Worm (Caenorhabditis elegans): ENCODE results near the gene tgt-2.

tgt-2 gene

DNA sequence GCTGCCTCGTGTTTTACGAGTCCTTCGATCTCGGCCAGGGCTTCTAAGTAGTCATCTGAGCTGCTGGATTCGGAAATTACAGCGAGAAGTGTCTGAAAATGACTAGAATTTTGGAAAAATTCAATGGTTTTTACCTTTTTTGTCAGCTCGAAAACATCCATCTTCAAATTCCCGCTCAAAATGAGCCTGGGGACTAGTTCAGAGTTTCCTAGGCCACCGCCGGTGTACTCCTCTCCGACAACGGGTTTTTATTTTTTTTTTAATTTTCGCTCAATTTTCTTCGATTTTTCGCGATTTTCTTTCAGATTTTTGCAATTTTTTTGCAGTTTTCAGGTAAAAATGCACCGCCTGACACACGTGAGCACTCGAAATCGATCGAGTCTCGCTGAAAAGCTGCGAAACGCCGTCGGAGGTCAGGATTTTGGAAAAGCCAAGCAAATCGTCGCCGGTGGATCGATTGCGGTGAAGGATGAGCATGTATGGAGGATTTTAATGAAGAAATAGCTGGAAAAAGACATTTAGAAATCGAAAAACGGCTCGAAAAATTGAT lies 17.1 kb upstream of the tgt-2 start, which contains the start of the genes mrps-35 and sws-1:
TSS of gene mrps-35 (plus strand) at position 327 of the 550 bp plus-strand sequence.
TSS of gene sws-1 (minus strand) at position 500 of the 550 bp plus-strand sequence.
- TF ChIP-seq ref-1 (GFP tag; conservative IDR thresholded peaks at IDR 0.05) (no peak), cog-1 (tag; optimal IDR thresholded peaks at IDR 0.05) (no peak), flt-1 (GFP tag; IDR thresholded peaks at IDR 0.05) (peak; percentile 57; the same call in 1 of the 2 replicates), T22C8.4 (GFP tag; IDR thresholded peaks at IDR 0.05) (peak; percentile 30; the same call in 1 of the 2 replicates), klf-2 (GFP tag; conservative IDR thresholded peaks at IDR 0.05) (0 out of 2 replicates have a peak, but pooled peaks have one; percentile 49), ztf-29 (GFP tag; IDR thresholded peaks at IDR 0.05) (0 out of 2 replicates have a peak, but pooled peaks have one; percentile 24), ztf-23 (GFP tag; IDR thresholded peaks at IDR 0.05) (0 out of 2 replicates have a peak, but pooled peaks have one; percentile 34)

- TF ChIP-seq ztf-23 (GFP tag; IDR thresholded peaks at IDR 0.05) = no peak
- TF ChIP-seq klf-2 (GFP tag; conservative IDR thresholded peaks at IDR 0.05) = no peak
- no peak for TF ChIP-seq ref-1 (GFP tag; conservative IDR thresholded peaks at IDR 0.05)
- TF ChIP-seq flt-1 (GFP tag; IDR thresholded peaks at IDR 0.05) = no peak
- TF ChIP-seq ztf-29 (GFP tag; IDR thresholded peaks at IDR 0.05) = no peak
- no peak for TF ChIP-seq cog-1 (tag; optimal IDR thresholded peaks at IDR 0.05)
- TF ChIP-seq T22C8.4 (GFP tag; IDR thresholded peaks at IDR 0.05) = no peak
- TF ChIP-seq med-1 (GFP tag; optimal IDR thresholded peaks at IDR 0.05; ENCODE audit: insufficient read depth) = no peak
- no peak for TF ChIP-seq tab-1 (GFP tag; IDR thresholded peaks at IDR 0.05)
These were observed 16.4 kb upstream of the tgt-2 start for ce11 chrV:18981736-18982135.

DNA sequence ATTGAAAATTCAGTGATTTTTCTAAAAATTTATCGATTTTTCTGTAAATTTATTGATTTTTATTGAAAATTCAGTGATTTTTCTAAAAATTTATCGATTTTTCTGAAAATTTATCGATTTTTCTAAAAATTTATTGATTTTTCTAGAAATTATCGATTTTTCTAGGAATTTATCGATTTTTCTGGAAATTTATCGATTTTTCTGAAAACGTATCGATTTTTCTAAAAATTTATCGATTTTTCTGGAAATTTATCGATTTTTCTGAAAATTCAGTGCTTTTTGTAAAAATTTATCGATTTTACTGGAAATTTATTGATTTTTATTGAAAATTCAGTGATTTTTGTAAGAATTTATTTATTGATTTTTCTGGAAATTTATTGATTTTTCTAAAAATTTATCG lies 13.5 kb upstream of the tgt-2 start:
- TF ChIP-seq T22C8.4 (GFP tag; IDR thresholded peaks at IDR 0.05) = peak; percentile 19

DNA sequence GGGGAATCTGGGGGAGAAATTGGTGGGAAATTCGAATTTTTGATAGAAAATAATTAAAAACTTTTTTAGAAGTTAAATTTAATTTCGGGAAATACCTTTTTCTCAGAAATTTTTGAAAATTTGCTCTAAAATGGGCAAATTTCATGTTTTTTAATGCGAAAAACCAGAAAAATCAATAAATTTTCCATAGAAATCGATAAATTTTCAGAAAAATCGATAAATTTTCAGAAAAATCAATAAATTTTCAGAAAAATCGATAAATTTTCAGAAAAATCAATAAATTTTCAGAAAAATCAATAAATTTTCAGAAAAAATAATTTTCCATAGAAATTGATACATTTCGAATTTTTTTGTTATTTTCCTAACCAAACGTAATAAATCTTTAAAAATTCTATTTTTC lies 12.0 kb upstream of the tgt-2 start:
- TF ChIP-seq tab-1 (GFP tag; IDR thresholded peaks at IDR 0.05) (no peak), T22C8.4 (GFP tag; IDR thresholded peaks at IDR 0.05) (peak; percentile 75)

DNA sequence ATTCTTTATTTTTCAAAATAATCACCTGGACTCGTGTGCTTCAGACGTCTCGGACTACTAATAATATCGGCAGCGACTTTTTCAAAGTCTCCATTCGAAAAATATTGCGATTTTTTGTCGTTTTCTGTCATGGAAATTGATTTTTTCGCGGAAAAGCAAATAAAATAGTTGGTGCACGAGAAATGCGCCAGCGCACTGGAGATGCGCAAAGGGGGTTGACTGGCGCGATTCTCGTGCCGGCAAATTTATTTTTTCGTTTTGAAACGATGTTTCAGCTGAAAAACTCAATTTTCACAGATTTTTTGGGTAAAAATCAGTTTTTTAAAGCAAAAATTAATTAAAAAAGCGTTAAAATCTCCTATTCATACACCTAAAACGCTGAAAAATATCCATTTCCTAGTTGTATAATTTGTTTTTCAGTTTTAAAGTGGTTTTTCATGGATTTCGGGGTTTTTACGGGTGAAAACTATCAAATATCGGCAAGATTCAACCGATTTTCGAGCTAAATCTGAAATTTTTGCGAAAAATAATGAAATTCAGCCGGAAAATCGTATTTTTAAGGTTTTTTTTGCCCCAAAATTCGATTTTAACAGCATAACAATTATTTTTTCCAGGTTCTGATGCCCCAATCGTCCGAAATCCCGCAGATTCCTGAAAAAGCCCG lies 7.8 kb upstream of the tgt-2 start, which contains the start of the genes reps-1 and Y39B6A.37:
TSS of gene reps-1 (minus strand) at position 263 of the 664 bp plus-strand sequence.
TSS of gene Y39B6A.37 (plus strand) at position 614 of the 664 bp plus-strand sequence.
- no peak for TF ChIP-seq cog-1 (tag; optimal IDR thresholded peaks at IDR 0.05)
- no peak for TF ChIP-seq ztf-29 (GFP tag; IDR thresholded peaks at IDR 0.05)

- no peak for TF ChIP-seq tab-1 (GFP tag; IDR thresholded peaks at IDR 0.05)
These were observed 7.2 kb upstream of the tgt-2 start for ce11 chrV:18990958-18991357.

- TF ChIP-seq ref-1 (GFP tag; conservative IDR thresholded peaks at IDR 0.05) = no peak
- no peak for TF ChIP-seq cog-1 (tag; optimal IDR thresholded peaks at IDR 0.05)
- TF ChIP-seq T22C8.4 (GFP tag; IDR thresholded peaks at IDR 0.05) = no peak
- TF ChIP-seq ztf-29 (GFP tag; IDR thresholded peaks at IDR 0.05) = no peak
- TF ChIP-seq med-1 (GFP tag; optimal IDR thresholded peaks at IDR 0.05; ENCODE audit: insufficient read depth) = no peak
- TF ChIP-seq klf-2 (GFP tag; conservative IDR thresholded peaks at IDR 0.05) = no peak
- TF ChIP-seq tab-1 (GFP tag; IDR thresholded peaks at IDR 0.05) = no peak
- no peak for TF ChIP-seq ztf-23 (GFP tag; IDR thresholded peaks at IDR 0.05)
- no peak for TF ChIP-seq flt-1 (GFP tag; IDR thresholded peaks at IDR 0.05)
These were observed 5.1 kb upstream of the tgt-2 start for ce11 chrV:18993017-18993416.

ce11 chrV:18993535-18993990 lies 4.6 kb upstream of the tgt-2 start, which contains the start of gene gtf-2F2:
gtf-2F2 (plus strand) TSS chrV:18993940.
- TF ChIP-seq ztf-29 (GFP tag; IDR thresholded peaks at IDR 0.05) (no peak), med-1 (GFP tag; optimal IDR thresholded peaks at IDR 0.05; ENCODE audit: insufficient read depth) (no peak), tab-1 (GFP tag; IDR thresholded peaks at IDR 0.05) (no peak), T22C8.4 (GFP tag; IDR thresholded peaks at IDR 0.05) (peak; percentile 87), ztf-23 (GFP tag; IDR thresholded peaks at IDR 0.05) (no peak)

DNA sequence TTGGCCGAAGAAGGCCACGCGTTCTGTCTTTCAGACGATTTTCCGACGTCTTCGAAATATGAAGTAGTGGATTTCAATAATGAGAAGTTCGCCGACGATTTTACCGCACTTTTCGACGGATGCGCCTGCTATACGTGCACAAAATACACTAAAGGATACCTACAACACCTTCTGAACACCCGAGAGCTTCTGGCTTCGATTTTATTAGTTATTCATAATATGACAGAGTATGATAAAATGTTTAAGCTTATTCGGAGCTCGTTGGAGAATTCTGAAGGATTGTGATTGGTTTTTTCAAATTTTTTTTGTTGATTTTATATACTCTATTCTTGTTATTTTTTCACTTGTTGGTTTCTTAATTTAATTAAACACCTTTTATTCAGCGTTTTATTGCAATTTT lies 2.4 kb downstream of the tgt-2 start:
- no peak for TF ChIP-seq T22C8.4 (GFP tag; IDR thresholded peaks at IDR 0.05)
- no peak for TF ChIP-seq ztf-23 (GFP tag; IDR thresholded peaks at IDR 0.05)
- no peak for TF ChIP-seq ref-1 (GFP tag; conservative IDR thresholded peaks at IDR 0.05)
- no peak for TF ChIP-seq klf-2 (GFP tag; conservative IDR thresholded peaks at IDR 0.05)
- no peak for TF ChIP-seq flt-1 (GFP tag; IDR thresholded peaks at IDR 0.05)
- TF ChIP-seq tab-1 (GFP tag; IDR thresholded peaks at IDR 0.05) = no peak
- no peak for TF ChIP-seq med-1 (GFP tag; optimal IDR thresholded peaks at IDR 0.05; ENCODE audit: insufficient read depth)
- no peak for TF ChIP-seq ztf-29 (GFP tag; IDR thresholded peaks at IDR 0.05)
- no peak for TF ChIP-seq cog-1 (tag; optimal IDR thresholded peaks at IDR 0.05)

- TF ChIP-seq ztf-23 (GFP tag; IDR thresholded peaks at IDR 0.05) (no peak), tab-1 (GFP tag; IDR thresholded peaks at IDR 0.05) (no peak), ref-1 (GFP tag; conservative IDR thresholded peaks at IDR 0.05) (no peak), ztf-29 (GFP tag; IDR thresholded peaks at IDR 0.05) (no peak), T22C8.4 (GFP tag; IDR thresholded peaks at IDR 0.05) (no peak), klf-2 (GFP tag; conservative IDR thresholded peaks at IDR 0.05) (no peak), med-1 (GFP tag; optimal IDR thresholded peaks at IDR 0.05; ENCODE audit: insufficient read depth) (no peak), flt-1 (GFP tag; IDR thresholded peaks at IDR 0.05) (no peak), cog-1 (tag; optimal IDR thresholded peaks at IDR 0.05) (no peak)
These were observed 2.9 kb downstream of the tgt-2 start, which contains the start of gene Y39B6A.34 for ce11 chrV:19001016-19001415. Y39B6A.34 (plus strand) TSS chrV:19001018.
